Worm (Caenorhabditis elegans) whole organism, L3 larva: ENCODE data around the gene dmd-9.

ENCODE experiments used
- aly-2 ChIP-seq: fragments of 150-350 bp; optimal IDR thresholded peaks from 2 replicates; lab custom pipeline; 2014; ENCODE audit warnings: missing biosample characterization, missing genetic modification characterization
- fos-1 ChIP-seq: fragments of 150-350 bp; optimal IDR thresholded peaks from 2 replicates; lab custom pipeline; 2014; ENCODE audit warnings: missing biosample characterization, missing genetic modification characterization
- jun-1 ChIP-seq: fragments of 150-350 bp; optimal IDR thresholded peaks from 2 replicates; lab custom pipeline; 2014; ENCODE audit warnings: missing biosample characterization, missing genetic modification reagents, missing genetic modification characterization
- mdl-1 ChIP-seq: fragments of 150-350 bp; optimal IDR thresholded peaks from 2 replicates; lab custom pipeline; 2014; ENCODE audit warnings: missing biosample characterization, missing genetic modification characterization

ce11 chrIV:3267581-3267980, 13.2 kb upstream of the dmd-9 start, which contains the start of gene clec-173:
- TF ChIP-seq aly-2 (no peak), jun-1 (no peak), fos-1 (tag; lab: Kevin White, UChicago) (no peak), mdl-1 (tag; lab: Kevin White, UChicago) (no peak)
